Fruit fly (Drosophila melanogaster) whole organism, wandering third instar larva: ENCODE results near the gene Acbp5.

Experiments used
- Abd-B ChIP-seq: fragments of >200 bp; optimal IDR thresholded peaks from 2 replicates; lab custom pipeline; 2017; ENCODE audit warnings: missing biosample characterization, missing genetic modification characterization
- Hr78 ChIP-seq: fragments of >200 bp; optimal IDR thresholded peaks from 2 replicates; lab custom pipeline; 2017; ENCODE audit warnings: missing biosample characterization, missing genetic modification characterization
- br ChIP-seq: fragments of 200-800 bp; sonication (Bioruptor generic); optimal IDR thresholded peaks from 2 replicates; lab custom pipeline; 2016; ENCODE audit warnings: missing biosample characterization, missing genetic modification characterization
- fru ChIP-seq: fragments of 200-800 bp; sonication (Bioruptor generic); optimal IDR thresholded peaks from 3 replicates; lab custom pipeline; 2016; ENCODE audit warnings: missing biosample characterization, mild to moderate bottlenecking, missing genetic modification characterization
- jim ChIP-seq: fragments of 175-275, 200-325 bp; sonication (Bioruptor generic); optimal IDR thresholded peaks from 2 replicates; lab custom pipeline; 2016; ENCODE audit warnings: missing biosample characterization, mild to moderate bottlenecking, missing genetic modification characterization
- psq ChIP-seq: fragments of 200-800 bp; sonication (Bioruptor generic); optimal IDR thresholded peaks from 3 replicates; lab custom pipeline; 2017; ENCODE audit warnings: missing biosample characterization, mild to moderate bottlenecking, missing genetic modification characterization, moderate library complexity

dm6 chr3L:8830017-8830702, 41.8 kb upstream of the Acbp5 start:
- TF ChIP-seq psq (GFP tag; lab: Kevin White, UChicago), result no peak
- no peak for TF ChIP-seq fru
- no peak for TF ChIP-seq jim (GFP tag; lab: Kevin White, UChicago)
- TF ChIP-seq Abd-B (GFP tag; lab: Kevin White, UChicago), result no peak
- no peak for TF ChIP-seq br
- no peak for TF ChIP-seq Hr78 (GFP tag; lab: Kevin White, UChicago)
